Worm (Caenorhabditis elegans) whole organism, L4 larva: ENCODE results near the gene R02F11.1.

Experiments
- fos-1 ChIP-seq: fragments of 150-350 bp; optimal IDR thresholded peaks from 2 replicates; lab custom pipeline; 2014; ENCODE audit warnings: missing biosample characterization, missing genetic modification characterization
- nhr-237 ChIP-seq: sonication (generic microtip); optimal IDR thresholded peaks from 2 replicates; lab custom pipeline; 2017; ENCODE audit warnings: missing biosample characterization, missing genetic modification characterization
- snpc-1.2 ChIP-seq: fragments of 200-800 bp; sonication (Bioruptor generic); IDR thresholded peaks from 2 replicates; pipeline ENCODE4 v1.3.6; 2022; ENCODE audit warnings: missing genetic modification reagents, missing genetic modification characterization, missing compliant biosample characterization

DNA sequence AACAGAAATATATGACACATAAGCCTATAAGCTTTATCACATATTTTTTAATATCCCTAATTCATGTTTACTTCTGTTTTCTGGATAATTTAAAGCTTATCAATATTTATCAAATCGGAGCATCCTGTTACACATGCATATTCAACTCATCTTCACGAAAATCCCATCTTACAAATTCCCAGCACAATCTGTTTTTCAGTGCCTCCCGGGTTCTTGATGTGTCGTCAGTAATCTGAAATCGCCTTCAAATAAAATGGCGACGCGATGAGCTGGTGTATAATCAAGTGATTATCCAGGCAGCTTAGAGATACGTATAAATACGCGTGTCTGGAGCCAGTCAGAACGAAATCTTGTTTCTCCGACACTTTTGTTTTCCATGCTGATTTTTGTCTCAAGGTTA, 49.6 kb downstream of the R02F11.1 start:
- TF ChIP-seq snpc-1.2 (GFP tag; lab: Robert Waterston, UW) (no peak), nhr-237 (tag; lab: Kevin White, UChicago) (no peak), fos-1 (tag; lab: Kevin White, UChicago) (no peak)
